Worm (Caenorhabditis elegans): ENCODE measurements around the gene sta-2.

The sta-2 gene

DNA sequence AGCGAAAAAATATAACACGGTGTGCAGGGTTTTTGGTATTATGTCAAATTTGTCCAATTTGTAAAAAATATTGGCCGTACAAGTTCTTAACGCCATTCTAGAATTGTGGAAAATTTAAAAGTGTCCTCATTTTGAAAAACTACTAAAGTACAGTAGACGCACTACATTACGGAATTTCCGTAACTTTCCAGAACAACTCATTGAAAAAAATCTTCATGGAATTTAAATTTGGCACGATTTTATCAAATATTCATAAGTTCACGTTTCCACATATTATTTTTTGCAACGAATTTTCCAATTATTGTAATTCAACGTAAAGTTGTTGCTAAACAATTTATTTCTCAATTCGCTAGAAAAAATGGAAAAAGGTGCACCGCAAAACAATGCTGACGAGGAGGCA lies 26.1 kb upstream of the sta-2 start, which contains the start of gene F40F9.3:
Gene F40F9.3, plus strand, starts transcription at position 301 of the 400 bp plus-strand sequence.
- no peak for TF ChIP-seq W03F9.2 (tag; optimal IDR thresholded peaks at IDR 0.05)
- no peak for TF ChIP-seq dao-5 (tag; optimal IDR thresholded peaks at IDR 0.05)
- TF ChIP-seq him-1 (tag; optimal IDR thresholded peaks at IDR 0.05), result no peak

DNA sequence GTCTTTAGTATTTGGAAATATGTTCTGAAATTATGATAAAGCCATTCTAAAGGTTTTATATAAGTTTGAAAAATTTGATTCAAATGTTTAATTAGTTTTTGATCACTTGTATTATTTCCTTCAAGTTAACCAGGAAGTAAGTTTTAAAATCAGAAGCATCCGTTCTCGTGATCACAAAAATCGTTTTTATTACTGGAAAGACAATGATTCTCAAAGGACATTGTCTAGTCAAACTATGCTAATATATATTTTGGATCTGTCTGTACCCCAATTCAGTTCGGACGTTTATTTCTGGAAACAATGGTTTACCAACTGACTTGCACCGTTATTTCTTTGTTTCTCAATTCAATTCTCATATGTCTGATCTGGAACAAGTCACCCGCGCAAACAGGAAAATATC lies 24.6 kb upstream of the sta-2 start, which contains the start of gene str-188:
Gene str-188, plus strand, starts transcription at position 301 of the 400 bp plus-strand sequence.
- no peak for TF ChIP-seq W03F9.2 (tag; optimal IDR thresholded peaks at IDR 0.05)
- TF ChIP-seq dao-5 (tag; optimal IDR thresholded peaks at IDR 0.05), result no peak
- no peak for TF ChIP-seq him-1 (tag; optimal IDR thresholded peaks at IDR 0.05)

DNA sequence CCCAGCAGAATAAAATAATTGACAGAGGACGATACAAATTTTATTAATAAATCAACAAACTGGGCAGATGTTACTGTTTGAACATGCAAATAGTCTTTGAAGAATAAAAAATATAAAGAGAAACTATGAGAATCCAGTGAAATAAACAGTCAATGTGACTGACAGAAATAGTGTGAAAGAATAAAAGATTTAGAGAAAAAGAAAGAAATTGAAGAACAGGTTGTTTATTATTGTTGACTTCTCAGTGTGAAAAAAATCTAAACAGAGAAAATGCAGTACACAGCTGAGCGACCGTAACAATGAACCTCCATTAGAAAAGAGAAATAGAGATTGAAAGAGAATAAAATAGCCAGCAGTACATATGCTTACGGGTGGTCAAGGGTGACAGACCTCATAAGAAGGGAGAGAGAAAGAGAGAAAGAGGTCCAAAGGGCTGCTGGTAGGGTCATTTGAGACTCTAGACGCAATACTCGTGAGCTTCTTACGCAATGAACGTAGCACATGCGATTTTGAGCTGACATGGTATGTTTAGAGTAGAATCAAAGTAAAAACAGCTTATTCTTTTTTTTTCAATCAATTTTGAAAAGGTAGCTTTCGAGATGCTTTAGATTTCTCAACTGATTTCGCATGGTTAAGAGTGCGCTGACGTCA lies 16.9 kb upstream of the sta-2 start, which contains the start of gene slcr-46.3:
Gene slcr-46.3, minus strand, starts transcription at position 86 of the 651 bp plus-strand sequence.
- TF ChIP-seq dao-5 (tag; optimal IDR thresholded peaks at IDR 0.05) (no peak), him-1 (tag; optimal IDR thresholded peaks at IDR 0.05) (no peak), W03F9.2 (tag; optimal IDR thresholded peaks at IDR 0.05) (no peak)

DNA sequence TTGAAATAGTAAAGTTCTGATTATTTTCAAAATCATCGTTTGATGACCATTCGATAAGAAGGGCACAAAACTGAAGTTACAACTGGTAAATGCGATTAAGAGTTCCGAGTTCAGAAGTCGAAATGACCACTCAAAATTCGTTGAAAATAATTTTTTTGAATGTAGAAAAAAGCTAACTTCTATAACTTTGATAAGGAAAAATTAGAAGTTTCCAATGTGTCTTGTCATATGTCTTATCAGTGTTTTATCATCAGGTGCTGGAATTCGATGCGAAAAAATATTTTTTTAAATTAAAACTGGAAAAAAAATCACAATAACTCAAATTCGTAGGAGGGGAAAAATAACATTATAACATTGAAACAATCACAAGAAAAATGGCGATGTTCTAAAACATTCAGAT lies 15.3 kb upstream of the sta-2 start:
- no peak for TF ChIP-seq W03F9.2 (tag; optimal IDR thresholded peaks at IDR 0.05)

DNA sequence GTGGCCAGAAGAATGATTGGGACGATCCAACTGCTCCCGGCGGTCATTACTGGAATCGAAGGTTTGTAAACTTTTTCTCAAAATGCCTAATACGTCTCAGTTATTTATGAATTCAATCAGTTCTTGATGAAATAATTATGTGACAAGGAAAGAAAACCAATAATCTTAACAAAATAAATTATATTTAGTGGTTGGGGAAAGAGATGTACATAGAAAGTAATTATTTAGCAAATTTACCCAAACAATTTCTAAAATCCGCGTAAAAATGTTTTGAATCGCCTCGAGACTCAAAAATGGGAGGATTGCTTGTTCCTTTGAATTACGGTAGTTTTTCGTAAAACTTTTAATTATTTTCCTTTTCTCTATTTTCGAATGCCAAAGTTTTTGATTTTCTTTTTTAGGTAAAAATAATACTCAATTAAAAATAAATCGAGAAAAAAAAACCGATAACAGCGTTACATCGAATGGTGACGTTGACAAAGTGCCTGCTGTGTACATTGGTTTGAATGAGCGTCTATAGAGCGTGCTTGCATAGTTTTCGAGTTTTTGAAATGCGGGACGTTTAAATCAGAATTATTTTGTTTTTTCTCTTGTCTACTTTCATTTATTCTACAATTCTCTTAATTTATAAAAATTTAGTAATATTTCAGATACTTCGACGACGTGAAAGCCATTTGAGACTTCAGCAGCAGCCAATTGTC lies 11.4 kb upstream of the sta-2 start, which contains the start of the genes aagr-3 and drap-1:
Gene aagr-3, minus strand, starts transcription at position 51 of the 701 bp plus-strand sequence.
Gene drap-1, plus strand, starts transcription at position 645 of the 701 bp plus-strand sequence.
- no peak for TF ChIP-seq him-1 (tag; optimal IDR thresholded peaks at IDR 0.05)
- peak; percentile 28 for TF ChIP-seq W03F9.2 (tag; optimal IDR thresholded peaks at IDR 0.05)

DNA sequence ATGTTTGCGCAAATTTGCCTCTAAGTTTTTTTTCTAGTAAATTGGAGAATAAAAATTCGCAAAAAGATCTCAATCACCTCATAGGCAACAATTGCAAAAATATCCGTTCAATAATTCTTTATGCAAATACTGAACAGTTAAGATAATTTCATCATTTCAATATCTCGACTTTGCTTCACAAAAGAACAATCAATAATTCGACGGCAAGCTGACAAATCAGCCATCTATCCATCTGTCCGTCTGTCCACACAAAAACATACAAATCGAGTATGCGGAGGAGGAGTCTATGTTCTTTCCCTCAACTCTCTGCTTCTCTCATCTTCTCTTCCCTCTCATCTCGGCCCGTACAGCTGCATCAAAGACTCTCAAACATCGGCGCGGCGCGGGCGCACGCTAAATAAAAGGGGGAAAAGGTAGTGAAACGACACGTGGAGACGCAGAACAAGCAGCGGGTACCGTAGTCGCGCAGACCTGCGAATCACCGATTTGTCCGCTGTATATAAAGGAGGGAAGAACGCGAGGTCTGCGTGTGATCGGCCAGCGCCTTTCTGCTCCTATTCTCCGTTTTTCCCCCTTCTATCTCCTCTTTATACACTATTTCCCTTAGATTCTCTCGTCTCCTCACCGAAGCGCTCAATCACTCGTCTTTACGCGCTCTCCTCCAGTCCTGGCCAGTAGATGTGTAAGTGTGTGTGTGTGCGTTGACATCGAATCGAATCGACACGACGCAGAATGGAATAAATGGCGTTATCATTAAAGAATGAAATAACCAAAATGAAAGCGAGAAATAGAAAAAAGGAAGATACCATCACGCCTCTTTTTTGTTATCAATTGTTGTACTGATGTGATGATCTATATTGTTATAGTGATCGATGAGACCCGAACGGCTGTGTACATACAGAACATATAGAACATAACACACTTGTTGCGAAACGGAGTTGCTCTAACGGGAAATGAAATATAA lies 10.0 kb upstream of the sta-2 start:
- TF ChIP-seq dao-5 (tag; optimal IDR thresholded peaks at IDR 0.05) (peak; percentile 39), W03F9.2 (tag; optimal IDR thresholded peaks at IDR 0.05) (peak; percentile 38), him-1 (tag; optimal IDR thresholded peaks at IDR 0.05) (peak; percentile 96)

DNA sequence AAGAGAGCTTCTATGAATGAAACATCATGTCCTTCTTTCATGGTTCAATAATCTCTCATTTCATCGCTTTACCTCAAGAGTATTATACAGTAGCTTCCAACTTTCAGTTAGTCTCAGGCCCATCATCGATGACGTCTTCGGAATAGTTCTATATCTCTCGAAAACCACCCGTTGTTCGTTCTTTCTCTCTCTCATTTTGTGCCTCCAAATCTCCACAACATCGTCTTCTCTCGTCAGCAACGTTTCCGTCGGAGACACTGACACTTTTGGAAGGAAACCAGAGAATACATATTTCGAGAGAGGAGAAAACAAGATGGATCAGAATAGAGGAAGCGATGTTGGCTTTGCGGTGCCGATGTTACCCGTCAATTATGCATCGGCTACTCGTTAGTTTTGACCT lies 9.2 kb upstream of the sta-2 start:
- TF ChIP-seq dao-5 (tag; optimal IDR thresholded peaks at IDR 0.05), result no peak

DNA sequence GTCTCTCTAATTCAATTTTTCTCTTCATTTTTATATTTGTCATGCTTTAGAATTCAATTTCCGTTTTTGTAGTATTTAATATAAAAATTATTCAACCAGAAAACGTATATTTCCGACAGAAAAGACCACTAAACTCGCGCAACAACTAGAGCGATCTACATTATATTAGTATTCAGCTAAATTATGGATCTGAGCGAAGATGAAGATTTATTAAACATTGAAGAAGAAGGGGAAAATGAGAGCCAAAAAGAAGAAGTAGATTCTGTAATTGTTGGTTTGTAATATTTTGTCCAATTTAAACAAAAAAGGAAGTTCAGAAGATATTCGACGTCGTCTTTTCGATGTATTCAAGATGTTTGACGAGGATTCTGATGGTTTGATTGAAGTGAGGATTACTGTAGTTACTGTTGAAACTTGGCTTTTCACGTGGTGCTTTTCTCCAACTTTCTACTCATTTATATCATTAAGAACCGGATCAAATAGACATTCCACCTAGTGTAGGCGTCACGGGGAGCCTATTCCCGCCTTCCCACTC lies 7.0 kb upstream of the sta-2 start, which contains the start of gene cal-7:
Gene cal-7, plus strand, starts transcription at position 184 of the 535 bp plus-strand sequence.
- TF ChIP-seq W03F9.2 (tag; optimal IDR thresholded peaks at IDR 0.05), result no peak
- no peak for TF ChIP-seq him-1 (tag; optimal IDR thresholded peaks at IDR 0.05)
- TF ChIP-seq dao-5 (tag; optimal IDR thresholded peaks at IDR 0.05), result no peak

DNA sequence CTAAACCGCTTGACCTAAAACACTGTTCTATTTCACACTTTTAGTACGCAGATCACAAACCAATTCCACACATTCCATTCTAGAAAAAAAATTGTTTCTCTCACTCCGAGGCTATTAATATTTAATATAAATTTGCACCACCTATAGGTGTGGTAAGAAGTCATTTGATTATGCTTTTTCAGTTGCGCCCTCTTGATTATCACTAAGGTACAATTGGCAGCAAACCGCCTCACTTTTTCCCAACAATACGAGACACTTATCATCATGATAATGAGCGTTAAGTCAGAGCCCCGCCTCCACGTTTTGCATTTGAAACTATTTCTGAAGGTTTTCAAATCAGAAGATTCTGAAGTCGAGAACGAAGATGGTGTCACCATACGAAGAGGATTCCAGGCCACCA lies 3.7 kb upstream of the sta-2 start, which contains the start of gene aqp-4:
Gene aqp-4, plus strand, starts transcription at position 270 of the 400 bp plus-strand sequence.
- TF ChIP-seq dao-5 (tag; optimal IDR thresholded peaks at IDR 0.05), result no peak
- TF ChIP-seq W03F9.2 (tag; optimal IDR thresholded peaks at IDR 0.05), result no peak
- no peak for TF ChIP-seq him-1 (tag; optimal IDR thresholded peaks at IDR 0.05)

DNA sequence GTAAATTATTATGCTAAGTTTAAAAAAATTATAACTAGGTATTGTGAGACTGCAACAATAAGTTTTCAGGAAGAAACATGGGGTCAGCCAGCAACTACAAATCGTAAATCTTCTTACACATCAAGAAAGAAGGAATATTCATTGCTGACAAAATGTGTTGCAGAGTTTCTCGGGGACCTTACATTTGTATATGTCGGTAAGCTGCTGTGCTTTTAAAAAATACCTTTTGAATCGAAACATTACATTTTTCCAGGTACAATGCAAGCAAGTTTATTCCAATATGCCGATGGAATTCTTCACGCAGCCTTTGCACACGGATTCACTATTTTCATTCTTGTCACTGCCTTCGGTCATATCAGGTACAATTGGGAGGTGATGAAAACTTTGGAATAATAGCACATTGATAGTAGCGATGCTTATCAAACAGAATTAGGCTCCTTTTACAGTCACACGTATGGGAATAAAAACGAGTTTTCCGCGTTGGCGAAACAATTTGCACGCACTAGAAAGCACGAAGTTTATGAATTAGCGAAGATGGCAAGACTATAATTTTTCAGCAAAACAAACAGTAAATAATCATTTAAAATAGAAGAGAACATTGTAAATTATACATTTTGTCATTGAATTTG lies 2.8 kb upstream of the sta-2 start:
- TF ChIP-seq W03F9.2 (tag; optimal IDR thresholded peaks at IDR 0.05) (no peak), him-1 (tag; optimal IDR thresholded peaks at IDR 0.05) (no peak)

DNA sequence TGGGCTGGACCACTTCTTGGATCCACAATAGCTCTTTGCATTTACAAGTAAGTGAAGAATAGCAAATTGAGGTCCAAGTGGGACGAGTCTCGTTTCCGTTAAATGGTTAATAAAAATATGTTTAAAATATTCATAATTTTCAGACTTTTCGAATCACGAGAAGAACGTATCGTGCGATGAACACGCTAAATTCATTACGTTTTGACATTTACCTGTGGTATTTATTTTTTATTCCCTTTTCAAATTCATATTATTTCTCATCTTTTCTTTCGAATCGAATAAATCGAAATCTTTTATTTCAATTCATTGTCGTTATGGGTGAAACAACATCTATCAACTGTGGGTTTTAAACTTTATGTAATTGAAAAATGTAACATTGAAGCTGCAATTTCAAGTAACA lies 1.6 kb upstream of the sta-2 start, which contains the start of gene marc-1:
Gene marc-1, plus strand, starts transcription at position 301 of the 400 bp plus-strand sequence.
- TF ChIP-seq him-1 (tag; optimal IDR thresholded peaks at IDR 0.05), result no peak
- TF ChIP-seq dao-5 (tag; optimal IDR thresholded peaks at IDR 0.05), result no peak
- TF ChIP-seq W03F9.2 (tag; optimal IDR thresholded peaks at IDR 0.05), result no peak

DNA sequence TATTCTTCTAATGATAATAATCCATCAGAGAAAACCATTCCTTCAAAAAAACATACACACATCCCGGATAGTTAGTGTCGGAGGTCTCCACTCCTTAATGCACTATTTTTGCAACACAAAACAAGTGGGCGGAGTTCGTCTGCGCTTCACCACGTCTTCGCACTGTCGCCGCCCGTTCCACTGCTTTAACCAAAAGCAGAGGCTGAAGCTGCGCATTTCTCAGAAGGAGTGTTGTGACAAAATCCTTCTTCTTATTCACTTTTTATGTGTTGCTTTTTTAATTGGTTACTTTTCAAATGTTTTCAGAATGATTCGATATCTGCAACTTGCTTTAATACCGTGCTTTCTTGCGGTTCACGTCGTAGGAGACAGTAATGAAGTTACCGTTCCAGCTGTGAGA lies 3.9 kb downstream of the sta-2 start, which contains the start of gene F58E6.13:
Gene F58E6.13, plus strand, starts transcription at position 301 of the 400 bp plus-strand sequence.
- TF ChIP-seq him-1 (tag; optimal IDR thresholded peaks at IDR 0.05) (no peak), W03F9.2 (tag; optimal IDR thresholded peaks at IDR 0.05) (no peak), dao-5 (tag; optimal IDR thresholded peaks at IDR 0.05) (no peak)

DNA sequence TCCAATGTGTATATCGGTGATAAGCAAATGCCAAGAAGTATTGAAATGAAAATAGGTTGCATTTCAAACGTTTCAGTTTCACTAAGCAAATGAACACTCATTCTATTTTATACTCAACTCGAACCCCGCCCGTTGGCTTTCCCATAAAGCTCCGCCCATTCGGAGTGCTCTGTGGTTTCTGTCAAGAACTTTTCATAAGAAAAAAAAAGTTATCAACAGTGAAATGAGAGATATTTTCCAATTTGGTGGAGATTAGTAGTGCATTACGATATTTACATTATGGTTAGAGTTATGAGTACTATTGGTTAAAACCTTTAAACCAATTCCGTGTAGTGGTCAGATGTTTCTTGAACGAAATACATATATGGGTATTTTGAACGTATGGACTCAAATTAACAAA lies 9.3 kb downstream of the sta-2 start, which contains the start of gene F58E6.4:
Gene F58E6.4, minus strand, starts transcription at position 101 of the 400 bp plus-strand sequence.
- TF ChIP-seq W03F9.2 (tag; optimal IDR thresholded peaks at IDR 0.05), result no peak
- TF ChIP-seq him-1 (tag; optimal IDR thresholded peaks at IDR 0.05), result no peak
- TF ChIP-seq dao-5 (tag; optimal IDR thresholded peaks at IDR 0.05), result no peak

All from whole organism, L4/young adult.